Fruit fly (Drosophila melanogaster) whole organism, embryonic: Measurements from ENCODE around the gene Cdc7.

Source experiments
- Aef1 ChIP-seq: fragments of 200-800 bp; sonication (Bioruptor generic); IDR thresholded peaks from 3 replicates; pipeline ENCODE4 v1.3.6; 2022; ENCODE audit warnings: missing biosample characterization, missing genetic modification characterization
- B-H1 ChIP-seq: fragments of 200-800 bp; sonication (Bioruptor generic); IDR thresholded peaks from 3 replicates; pipeline ENCODE4 v1.3.6; 2022; ENCODE audit warnings: missing biosample characterization, missing genetic modification characterization
- Bgb ChIP-seq: fragments of 200-800 bp; sonication (Bioruptor generic); IDR thresholded peaks from 2 replicates; pipeline ENCODE4 v1.3.6; 2022; ENCODE audit warnings: missing biosample characterization, missing genetic modification characterization; ENCODE audit not compliant: partially characterized antibody
- CG10147 ChIP-seq: fragments of 200-800 bp; sonication (Bioruptor generic); optimal IDR thresholded peaks from 2 replicates; lab custom pipeline; 2019; ENCODE audit warnings: missing biosample characterization, mild to moderate bottlenecking, missing genetic modification characterization, moderate library complexity
- CG10462 ChIP-seq: fragments of 200-800 bp; sonication (Bioruptor generic); optimal IDR thresholded peaks from 2 replicates; lab custom pipeline; 2016; ENCODE audit warnings: missing biosample characterization, missing genetic modification characterization
- CG11247 ChIP-seq: fragments of 200-800 bp; sonication (Bioruptor generic); IDR thresholded peaks from 2 replicates; pipeline ENCODE4 v1.3.6; 2022; ENCODE audit warnings: missing biosample characterization, missing genetic modification characterization
- CG11723 ChIP-seq: fragments of 200-800 bp; sonication (Bioruptor generic); optimal IDR thresholded peaks from 2 replicates; lab custom pipeline; 2017; ENCODE audit warnings: missing biosample characterization, mild to moderate bottlenecking, missing genetic modification characterization
- CG12236 ChIP-seq: fragments of 200-800 bp; sonication (Bioruptor generic); optimal IDR thresholded peaks from 2 replicates; lab custom pipeline; 2016; ENCODE audit warnings: missing biosample characterization, missing genetic modification characterization
- CG18599 ChIP-seq: fragments of 200-800 bp; sonication (Bioruptor generic); optimal IDR thresholded peaks from 3 replicates; lab custom pipeline; 2017; ENCODE audit warnings: missing biosample characterization, missing genetic modification characterization, mild to moderate bottlenecking, moderate library complexity, missing genetic modification reagents
- CG18764 ChIP-seq: fragments of 200-800 bp; sonication (Bioruptor generic); optimal IDR thresholded peaks from 3 replicates; lab custom pipeline; 2016; ENCODE audit warnings: missing biosample characterization, missing genetic modification characterization
- CG5953 ChIP-seq: fragments of 200-800 bp; sonication (Bioruptor generic); IDR thresholded peaks from 2 replicates; pipeline ENCODE4 v1.3.6; 2022; ENCODE audit warnings: missing biosample characterization, missing genetic modification characterization
- CG6175 ChIP-seq: fragments of 200-800 bp; sonication (Bioruptor generic); IDR thresholded peaks from 3 replicates; pipeline ENCODE4 v1.3.6; 2022; ENCODE audit warnings: missing biosample characterization, missing genetic modification characterization
- CG6254 ChIP-seq: fragments of 200-800 bp; sonication (Bioruptor generic); optimal IDR thresholded peaks from 3 replicates; lab custom pipeline; 2017; ENCODE audit warnings: mild to moderate bottlenecking, missing biosample characterization, missing genetic modification reagents, missing genetic modification characterization
- CG6272 ChIP-seq: fragments of 200-800 bp; sonication (Bioruptor generic); IDR thresholded peaks from 2 replicates; pipeline ENCODE4 v1.3.6; 2022; ENCODE audit warnings: missing biosample characterization, missing genetic modification characterization
- CG6683 ChIP-seq: fragments of 200-800 bp; sonication (Bioruptor generic); optimal IDR thresholded peaks from 2 replicates; lab custom pipeline; 2017; ENCODE audit warnings: missing biosample characterization, mild to moderate bottlenecking, missing genetic modification characterization, missing genetic modification reagents
- CG6791 ChIP-seq: fragments of 200-800 bp; sonication (Bioruptor generic); IDR thresholded peaks from 3 replicates; pipeline ENCODE4 v1.3.6; 2022; ENCODE audit warnings: missing biosample characterization, missing genetic modification characterization; ENCODE audit not compliant: partially characterized antibody
- CG6854 ChIP-seq: fragments of 200-800 bp; sonication (Bioruptor generic); optimal IDR thresholded peaks from 3 replicates; lab custom pipeline; 2017; ENCODE audit warnings: missing biosample characterization, mild to moderate bottlenecking, missing genetic modification characterization
- CG8281 ChIP-seq: fragments of 200-800 bp; sonication (Bioruptor generic); optimal IDR thresholded peaks from 2 replicates; lab custom pipeline; 2018; ENCODE audit warnings: missing biosample characterization, mild to moderate bottlenecking, missing genetic modification characterization, moderate library complexity
- CG9215 ChIP-seq: fragments of 200-800 bp; sonication (Bioruptor generic); IDR thresholded peaks from 2 replicates; pipeline ENCODE4 v1.3.6; 2022; ENCODE audit warnings: missing biosample characterization, missing genetic modification characterization
- CG9727 ChIP-seq: fragments of 200-800 bp; sonication (Bioruptor generic); optimal IDR thresholded peaks from 3 replicates; lab custom pipeline; 2017; ENCODE audit warnings: missing biosample characterization, mild to moderate bottlenecking, missing genetic modification characterization
- Dll ChIP-seq: fragments of 200-800 bp; sonication (Bioruptor generic); IDR thresholded peaks from 4 replicates; pipeline ENCODE4 v1.3.6; 2022; ENCODE audit warnings: missing biosample characterization, missing genetic modification characterization; ENCODE audit not compliant: partially characterized antibody
- Gug ChIP-seq: fragments of 200-800 bp; sonication (Bioruptor generic); IDR thresholded peaks from 4 replicates; pipeline ENCODE4 v1.3.6; 2022; ENCODE audit warnings: missing biosample characterization, missing genetic modification characterization
- HHEX ChIP-seq: fragments of 200-800 bp; sonication (Bioruptor generic); optimal IDR thresholded peaks from 3 replicates; lab custom pipeline; 2017; ENCODE audit warnings: missing biosample characterization, mild to moderate bottlenecking, missing genetic modification characterization, missing genetic modification reagents
- HLH54F ChIP-seq: fragments of 200-800 bp; sonication (Bioruptor generic); optimal IDR thresholded peaks from 3 replicates; lab custom pipeline; 2016; ENCODE audit warnings: missing biosample characterization, missing genetic modification characterization
- Hmr ChIP-seq: fragments of 200-800 bp; sonication (Bioruptor generic); optimal IDR thresholded peaks from 3 replicates; lab custom pipeline; 2017; ENCODE audit warnings: mild to moderate bottlenecking, missing biosample characterization, missing genetic modification reagents, missing genetic modification characterization
- Hr51 ChIP-seq, 2 experiments: fragments of 200-800 bp; sonication (Bioruptor generic); optimal IDR thresholded peaks; 2 replicates in 1 of 2; 3 replicates in 1 of 2; lab custom pipeline; 2016 to 2018; ENCODE audit warnings: missing biosample characterization in 2 of 2, missing genetic modification characterization in 2 of 2, mild to moderate bottlenecking in 1 of 2, moderate library complexity in 1 of 2
- Hsf ChIP-seq: fragments of 200-800 bp; sonication (Bioruptor generic); optimal IDR thresholded peaks from 3 replicates; lab custom pipeline; 2016; ENCODE audit warnings: missing biosample characterization, missing genetic modification characterization
- Mes4 ChIP-seq: fragments of 200-800 bp; sonication (Bioruptor generic); optimal IDR thresholded peaks from 2 replicates; lab custom pipeline; 2016; ENCODE audit warnings: missing biosample characterization, missing genetic modification characterization
- NFAT ChIP-seq: fragments of 200-800 bp; sonication (Bioruptor generic); IDR thresholded peaks from 2 replicates; pipeline ENCODE4 v1.3.6; 2022; ENCODE audit warnings: missing biosample characterization, missing genetic modification characterization
- Neu2 ChIP-seq: fragments of 200-800 bp; sonication (Bioruptor generic); optimal IDR thresholded peaks from 3 replicates; lab custom pipeline; 2016; ENCODE audit warnings: missing biosample characterization, missing genetic modification characterization, borderline replicate concordance
- Nf-YC ChIP-seq: fragments of 200-800 bp; optimal IDR thresholded peaks from 3 replicates; lab custom pipeline; 2019; ENCODE audit warnings: missing biosample characterization, mild to moderate bottlenecking, missing genetic modification characterization, moderate library complexity
- Rfx ChIP-seq: fragments of 200-800 bp; sonication (Bioruptor generic); IDR thresholded peaks from 2 replicates; pipeline ENCODE4 v1.3.6; 2022; ENCODE audit warnings: missing biosample characterization, missing genetic modification characterization
- Six4 ChIP-seq: fragments of 200-800 bp; sonication (Bioruptor generic); optimal IDR thresholded peaks from 2 replicates; lab custom pipeline; 2016; ENCODE audit warnings: missing biosample characterization, missing genetic modification characterization
- Spps ChIP-seq: fragments of 200-800 bp; sonication (Bioruptor generic); optimal IDR thresholded peaks from 2 replicates; lab custom pipeline; 2018; ENCODE audit warnings: missing biosample characterization, mild to moderate bottlenecking, missing genetic modification characterization
- Trl ChIP-seq, 3 experiments: fragments of >200 bp in 2 of 3; fragments of 200-800 bp in 1 of 3; sonication (Bioruptor generic) in 1 of 3; optimal IDR thresholded peaks; 2 replicates in 1 of 3; 3 replicates in 2 of 3; lab custom pipeline; 2016 to 2017; ENCODE audit warnings: missing biosample characterization in 1 of 3, missing genetic modification characterization in 1 of 3
- aop ChIP-seq: fragments of 200-800 bp; sonication (Bioruptor generic); IDR thresholded peaks from 2 replicates; pipeline ENCODE4 v1.3.6; 2022; ENCODE audit warnings: missing biosample characterization, missing genetic modification characterization
- esg ChIP-seq: fragments of 200-800 bp; sonication (Bioruptor generic); conservative IDR thresholded peaks from 2 replicates; pipeline ENCODE4 v1.3.6; 2022; ENCODE audit warnings: missing biosample characterization, missing genetic modification characterization
- exex ChIP-seq: fragments of 200-800 bp; sonication (Bioruptor generic); optimal IDR thresholded peaks from 4 replicates; lab custom pipeline; 2018; ENCODE audit warnings: missing biosample characterization, mild to moderate bottlenecking, missing genetic modification characterization, moderate library complexity
- fd64A ChIP-seq: fragments of 200-800 bp; sonication (Bioruptor generic); optimal IDR thresholded peaks from 3 replicates; lab custom pipeline; 2018; ENCODE audit warnings: missing biosample characterization, mild to moderate bottlenecking, missing genetic modification characterization
- gfzf ChIP-seq: fragments of 200-800 bp; sonication (Bioruptor generic); optimal IDR thresholded peaks from 2 replicates; lab custom pipeline; 2016; ENCODE audit warnings: missing biosample characterization, mild to moderate bottlenecking, missing genetic modification characterization, moderate library complexity
- luna ChIP-seq: fragments of 200-800 bp; sonication (Bioruptor generic); optimal IDR thresholded peaks from 2 replicates; lab custom pipeline; 2016; ENCODE audit warnings: missing biosample characterization, missing genetic modification characterization
- nau ChIP-seq: fragments of 200-800 bp; sonication (Bioruptor generic); optimal IDR thresholded peaks from 3 replicates; lab custom pipeline; 2017; ENCODE audit warnings: missing biosample characterization, mild to moderate bottlenecking, missing genetic modification characterization, missing genetic modification reagents
- psq ChIP-seq: fragments of 200-800 bp; sonication (Bioruptor generic); optimal IDR thresholded peaks from 2 replicates; lab custom pipeline; 2017; ENCODE audit warnings: missing biosample characterization, missing genetic modification characterization
- repo ChIP-seq: fragments of 200-800 bp; sonication (Bioruptor generic); optimal IDR thresholded peaks from 2 replicates; lab custom pipeline; 2016; ENCODE audit warnings: missing biosample characterization, missing genetic modification characterization
- rib ChIP-seq: fragments of 200-800 bp; sonication (Bioruptor generic); IDR thresholded peaks from 2 replicates; pipeline ENCODE4 v1.3.6; 2022; ENCODE audit warnings: missing biosample characterization, missing genetic modification characterization
- so ChIP-seq: fragments of 200-800 bp; sonication (Bioruptor generic); IDR thresholded peaks from 3 replicates; pipeline ENCODE4 v1.3.6; 2022; ENCODE audit warnings: missing biosample characterization, missing genetic modification characterization
- trh ChIP-seq: fragments of 200-800 bp; sonication (Bioruptor generic); optimal IDR thresholded peaks from 2 replicates; lab custom pipeline; 2016; ENCODE audit warnings: missing biosample characterization, missing genetic modification characterization
- zfh2 ChIP-seq: fragments of 200-800 bp; sonication (Bioruptor generic); optimal IDR thresholded peaks from 2 replicates; lab custom pipeline; 2016; ENCODE audit warnings: missing biosample characterization, missing genetic modification characterization

Cdc7 gene

dm6 chrX:6654198-6654831, at the start of gene Cdc7, which contains the start of gene CG3226 (continued):
- peak; percentile 28 for TF ChIP-seq HLH54F (GFP tag; lab: Kevin White, UChicago)
- TF ChIP-seq HHEX (GFP tag; lab: Kevin White, UChicago), result peak; percentile 86
- peak; percentile 86 for TF ChIP-seq nau (GFP tag; lab: Kevin White, UChicago)
- peak; percentile 37; the same call in 1 of the 2 replicates for TF ChIP-seq CG11247 (GFP tag; lab: Robert Waterston, UW)
- TF ChIP-seq Spps (tag; lab: Kevin White, UChicago), result no peak
- peak; percentile 59 for TF ChIP-seq CG6683 (GFP tag; lab: Kevin White, UChicago)
- peak; percentile 71 for TF ChIP-seq Dll (GFP tag; lab: Robert Waterston, UW)
- no peak for TF ChIP-seq Neu2 (GFP tag; lab: Kevin White, UChicago)
- no peak for TF ChIP-seq psq
- 0 out of 3 replicates have a peak, but pooled peaks have one; percentile 21 for TF ChIP-seq CG6175
- TF ChIP-seq CG6854 (GFP tag; lab: Kevin White, UChicago), result peak; percentile 75
- TF ChIP-seq Nf-YC (tag; lab: Kevin White, UChicago), result peak; percentile 72
- TF ChIP-seq NFAT, result peak; percentile 58; the same call in 1 of the 2 replicates
- TF ChIP-seq CG6272 (GFP tag; lab: Robert Waterston, UW), result 0 out of 2 replicates have a peak, but pooled peaks have one; percentile 25
- peak; percentile 65 for TF ChIP-seq CG10147 (GFP tag; lab: Kevin White, UChicago)
- no peak for TF ChIP-seq aop
- TF ChIP-seq Hmr (GFP tag; lab: Kevin White, UChicago), result peak; percentile 93
- TF ChIP-seq Six4 (GFP tag; lab: Kevin White, UChicago), result peak; percentile 29
- peak; percentile 66 for TF ChIP-seq Mes4 (GFP tag; lab: Kevin White, UChicago)
- TF ChIP-seq CG18599, result peak; percentile 83
- TF ChIP-seq Gug (GFP tag; lab: Robert Waterston, UW), result no peak; the same call in 3 of the 4 replicates
- 0 out of 3 replicates have a peak, but pooled peaks have one; percentile 44 for TF ChIP-seq so (GFP tag; lab: Robert Waterston, UW)
- TF ChIP-seq zfh2 (GFP tag; lab: Kevin White, UChicago), result no peak
- peak; percentile 57 to 70 for TF ChIP-seq Hr51 (GFP tag; optimal IDR thresholded peaks at IDR 0.05; lab: Kevin White, UChicago)
- TF ChIP-seq CG12236 (GFP tag; lab: Kevin White, UChicago), result peak; percentile 25
- no peak for TF ChIP-seq Trl (optimal IDR thresholded peaks at IDR 0.05; lab: Kevin White, UChicago)
- peak; percentile 35 for TF ChIP-seq Trl (GFP tag; optimal IDR thresholded peaks at IDR 0.05; lab: Kevin White, UChicago)
- peak; percentile 57 for TF ChIP-seq CG6254 (GFP tag; lab: Kevin White, UChicago)
- TF ChIP-seq fd64A (GFP tag; lab: Kevin White, UChicago), result peak; percentile 22
- peak; percentile 35 for TF ChIP-seq repo (GFP tag; lab: Kevin White, UChicago)
- TF ChIP-seq B-H1, result peak; percentile 33; the same call in 1 of the 3 replicates
- TF ChIP-seq Bgb (GFP tag; lab: Robert Waterston, UW), result peak; percentile 87
- no peak for TF ChIP-seq Aef1 (GFP tag; lab: Robert Waterston, UW)
- peak; percentile 47 for TF ChIP-seq CG8281 (tag; lab: Kevin White, UChicago)
- peak; percentile 83 for TF ChIP-seq Rfx (GFP tag; lab: Robert Waterston, UW)
- TF ChIP-seq CG6791 (GFP tag; lab: Robert Waterston, UW), result peak; percentile 78
- TF ChIP-seq CG9727 (GFP tag; lab: Kevin White, UChicago), result peak; percentile 90
- peak; percentile 23; the same call in 1 of the 2 replicates for TF ChIP-seq esg (GFP tag; lab: Robert Waterston, UW)
- TF ChIP-seq luna (GFP tag; lab: Kevin White, UChicago), result no peak
- no peak for TF ChIP-seq CG9215
- 0 out of 2 replicates have a peak, but pooled peaks have one; percentile 21 for TF ChIP-seq rib (GFP tag; lab: Robert Waterston, UW)
- TF ChIP-seq CG10462 (GFP tag; lab: Kevin White, UChicago), result no peak
- TF ChIP-seq gfzf (GFP tag; lab: Kevin White, UChicago), result peak; percentile 83
- peak; percentile 52 for TF ChIP-seq CG11723 (GFP tag; lab: Kevin White, UChicago)
- TF ChIP-seq CG5953, result no peak
- TF ChIP-seq CG18764 (GFP tag; lab: Kevin White, UChicago), result peak; percentile 21
- peak; percentile 49 for TF ChIP-seq exex (tag; lab: Kevin White, UChicago)
- TF ChIP-seq trh (GFP tag; lab: Kevin White, UChicago), result peak; percentile 0
- peak; percentile 56 for TF ChIP-seq Hsf
